Worm (Caenorhabditis elegans) whole organism, young adult: Measurements from ENCODE around the gene T01D3.3.

Source experiments
- F49E8.2 ChIP-seq: sonication (generic microtip); optimal IDR thresholded peaks from 3 replicates; lab custom pipeline; 2017; ENCODE audit warnings: missing genetic modification characterization, mild to moderate bottlenecking, missing compliant biosample characterization, antibody characterized with exemption, moderate library complexity; ENCODE audit not compliant: insufficient read depth
- Y67H2A.10 ChIP-seq: fragments of 200-800 bp; sonication (Bioruptor generic); conservative IDR thresholded peaks from 2 replicates; pipeline ENCODE4 v1.3.6; 2022; ENCODE audit warnings: missing genetic modification reagents, missing genetic modification characterization, missing compliant biosample characterization
- ama-1 ChIP-seq, 3 experiments: fragments of 150-350 bp in 1 of 3; sonication (generic microtip) in 2 of 3; optimal IDR thresholded peaks; 2 replicates each; lab custom pipeline; 2014 to 2018; ENCODE audit warnings: missing biosample characterization in 2 of 3, missing genetic modification characterization in 2 of 3, missing genetic modification reagents in 2 of 3
- dpl-1 ChIP-seq: fragments of 150-350 bp; optimal IDR thresholded peaks from 2 replicates; lab custom pipeline; 2014; ENCODE audit warnings: missing biosample characterization, missing genetic modification reagents, missing genetic modification characterization
- ets-4 ChIP-seq: fragments of 200-800 bp; sonication (Bioruptor generic); optimal IDR thresholded peaks from 2 replicates; lab custom pipeline; 2018; ENCODE audit warnings: mild to moderate bottlenecking, missing genetic modification characterization, missing compliant biosample characterization
- hsf-1 ChIP-seq: fragments of 200-800 bp; sonication (Bioruptor generic); IDR thresholded peaks from 2 replicates; pipeline ENCODE4 v1.3.6; 2022; ENCODE audit warnings: missing genetic modification reagents, missing genetic modification characterization, missing compliant biosample characterization
- pha-4 ChIP-seq: fragments of 150-350 bp; sonication (generic microtip); optimal IDR thresholded peaks from 2 replicates; lab custom pipeline; 2014; ENCODE audit warnings: missing biosample characterization, missing genetic modification reagents, missing genetic modification characterization
- snpc-4 ChIP-seq, 5 experiments: fragments of 150-350 bp in 1 of 5; sonication (generic microtip) in 4 of 5; optimal IDR thresholded peaks; 2 replicates each; lab custom pipeline; 2014 to 2018; ENCODE audit warnings: missing genetic modification characterization in 5 of 5, missing biosample characterization in 3 of 5, antibody characterized with exemption in 2 of 5, mild to moderate bottlenecking in 2 of 5, missing compliant biosample characterization in 2 of 5, missing genotype in 2 of 5, moderate library complexity in 2 of 5, missing genetic modification reagents in 1 of 5

DNA sequence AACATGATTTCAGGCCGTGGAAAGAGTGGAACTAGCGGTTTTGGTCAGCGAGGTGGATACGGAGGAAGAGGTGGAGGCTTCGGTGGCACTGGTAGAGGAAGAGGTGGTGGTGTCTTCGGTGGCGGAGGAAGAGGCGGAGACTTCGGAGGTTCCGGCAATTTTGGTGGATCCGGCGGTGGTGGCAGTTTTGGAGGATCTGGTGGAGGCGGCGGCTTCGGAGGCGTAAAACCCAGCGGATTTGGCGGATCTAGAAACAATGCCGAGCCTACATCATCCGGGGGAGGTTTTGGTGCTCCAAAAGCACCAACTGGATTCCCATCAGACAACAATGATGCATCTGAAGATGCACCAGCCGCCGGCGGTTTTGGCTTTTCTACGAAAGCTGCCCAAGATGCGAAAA is 35.7 kb upstream of the T01D3.3 start:
- no peak for TF ChIP-seq ama-1 (optimal IDR thresholded peaks at IDR 0.05; lab: Kevin White, UChicago)
- no peak for TF ChIP-seq ama-1 (GFP tag; optimal IDR thresholded peaks at IDR 0.05; lab: Kevin White, UChicago)
- no peak for TF ChIP-seq ets-4 (GFP tag; lab: Kevin White, UChicago)
- TF ChIP-seq snpc-4 (GFP tag; optimal IDR thresholded peaks at IDR 0.05; lab: Kevin White, UChicago), result no peak
- TF ChIP-seq snpc-4 (tag; optimal IDR thresholded peaks at IDR 0.05; lab: Kevin White, UChicago), result no peak
- no peak for TF ChIP-seq hsf-1
- TF ChIP-seq pha-4, result no peak
- TF ChIP-seq dpl-1 (GFP tag; lab: Kevin White, UChicago), result no peak
- TF ChIP-seq F49E8.2 (tag; lab: Kevin White, UChicago), result no peak
- TF ChIP-seq Y67H2A.10 (GFP tag; lab: Robert Waterston, UW), result no peak
